Worm (Caenorhabditis elegans) whole organism, late embryonic: ENCODE results near the gene clec-173.
"Not testable (repeated sequence)": the region's sequence is repeated elsewhere in the genome, so short reads cannot be mapped to it uniquely, and the experiment has no call there.

Experiments used
- C08G9.2 ChIP-seq: sonication (generic microtip); optimal IDR thresholded peaks from 2 replicates; lab custom pipeline; 2016; ENCODE audit warnings: mild to moderate bottlenecking, missing genetic modification characterization, moderate library complexity, missing compliant biosample characterization
- C38D4.7 ChIP-seq: fragments of 200-800 bp; sonication (Bioruptor generic); optimal IDR thresholded peaks from 2 replicates; lab custom pipeline; 2018; ENCODE audit warnings: mild to moderate bottlenecking, missing genetic modification characterization, moderate library complexity, missing compliant biosample characterization
- F13H6.1 ChIP-seq: sonication (generic microtip); optimal IDR thresholded peaks from 2 replicates; lab custom pipeline; 2016; ENCODE audit warnings: missing genetic modification characterization, missing compliant biosample characterization
- Y22D7AL.16 ChIP-seq: sonication (generic microtip); optimal IDR thresholded peaks from 2 replicates; lab custom pipeline; 2016; ENCODE audit warnings: missing genetic modification characterization, missing compliant biosample characterization
- ama-1 ChIP-seq: fragments of 150-350 bp; optimal IDR thresholded peaks from 2 replicates; lab custom pipeline; 2014
- ceh-22 ChIP-seq: sonication (generic microtip); optimal IDR thresholded peaks from 2 replicates; lab custom pipeline; 2017; ENCODE audit warnings: missing biosample characterization, missing genetic modification characterization
- ceh-30 ChIP-seq: fragments of 150-350 bp; optimal IDR thresholded peaks from 2 replicates; lab custom pipeline; 2014; ENCODE audit warnings: missing biosample characterization, missing genetic modification characterization
- ceh-31 ChIP-seq: sonication (generic microtip); optimal IDR thresholded peaks from 2 replicates; lab custom pipeline; 2016; ENCODE audit warnings: missing genetic modification characterization, missing compliant biosample characterization
- ceh-48 ChIP-seq: sonication (generic microtip); optimal IDR thresholded peaks from 2 replicates; lab custom pipeline; 2016; ENCODE audit warnings: missing genetic modification characterization, inconsistent platforms, missing compliant biosample characterization
- ceh-6 ChIP-seq: fragments of 200-800 bp; sonication (Bioruptor generic); optimal IDR thresholded peaks from 2 replicates; lab custom pipeline; 2018; ENCODE audit warnings: mild to moderate bottlenecking, missing genetic modification characterization, missing compliant biosample characterization
- che-1 ChIP-seq: sonication (generic microtip); optimal IDR thresholded peaks from 2 replicates; lab custom pipeline; 2016; ENCODE audit warnings: mild to moderate bottlenecking, missing genetic modification characterization, missing compliant biosample characterization
- dmd-4 ChIP-seq: sonication (generic microtip); optimal IDR thresholded peaks from 2 replicates; lab custom pipeline; 2016; ENCODE audit warnings: borderline replicate concordance, missing genetic modification characterization, missing compliant biosample characterization
- dve-1 ChIP-seq: sonication (generic microtip); optimal IDR thresholded peaks from 2 replicates; lab custom pipeline; 2017; ENCODE audit warnings: antibody characterized with exemption, mild to moderate bottlenecking, missing genetic modification characterization, missing compliant biosample characterization
- elt-4 ChIP-seq: sonication (generic microtip); optimal IDR thresholded peaks from 2 replicates; lab custom pipeline; 2016; ENCODE audit warnings: missing genetic modification characterization, missing compliant biosample characterization
- eyg-1 ChIP-seq: sonication (generic microtip); optimal IDR thresholded peaks from 2 replicates; lab custom pipeline; 2016; ENCODE audit warnings: missing genotype, missing genetic modification characterization, missing compliant biosample characterization
- fax-1 ChIP-seq: sonication (generic microtip); optimal IDR thresholded peaks from 2 replicates; lab custom pipeline; 2016; ENCODE audit warnings: missing genotype, missing genetic modification characterization, missing compliant biosample characterization
- fkh-10 ChIP-seq: fragments of 150-350 bp; optimal IDR thresholded peaks from 2 replicates; lab custom pipeline; 2014; ENCODE audit warnings: missing biosample characterization, missing genetic modification reagents, missing genetic modification characterization
- fkh-6 ChIP-seq: sonication (generic microtip); optimal IDR thresholded peaks from 2 replicates; lab custom pipeline; 2016; ENCODE audit warnings: missing genetic modification characterization, missing compliant biosample characterization
- gmeb-2 ChIP-seq: sonication (generic microtip); optimal IDR thresholded peaks from 2 replicates; lab custom pipeline; 2016; ENCODE audit warnings: missing genetic modification characterization, inconsistent platforms, missing compliant biosample characterization
- hlh-15 ChIP-seq: sonication (generic microtip); optimal IDR thresholded peaks from 2 replicates; lab custom pipeline; 2016; ENCODE audit warnings: missing genetic modification characterization, missing compliant biosample characterization
- hlh-6 ChIP-seq: sonication (generic microtip); optimal IDR thresholded peaks from 2 replicates; lab custom pipeline; 2016; ENCODE audit warnings: missing genotype, missing genetic modification characterization, missing compliant biosample characterization
- hlh-8 ChIP-seq: sonication (generic microtip); optimal IDR thresholded peaks from 2 replicates; lab custom pipeline; 2016; ENCODE audit warnings: missing genotype, missing genetic modification characterization, missing compliant biosample characterization
- lim-6 ChIP-seq: sonication (generic microtip); optimal IDR thresholded peaks from 2 replicates; lab custom pipeline; 2016; ENCODE audit warnings: missing genetic modification characterization, missing compliant biosample characterization
- nfya-1 ChIP-seq: sonication (generic microtip); optimal IDR thresholded peaks from 2 replicates; lab custom pipeline; 2017; ENCODE audit warnings: missing genetic modification characterization, mild to moderate bottlenecking, missing compliant biosample characterization, antibody characterized with exemption, moderate library complexity
- nhr-11 ChIP-seq: fragments of 150-350 bp; optimal IDR thresholded peaks from 2 replicates; lab custom pipeline; 2014; ENCODE audit warnings: missing biosample characterization, missing genetic modification characterization
- npax-4 ChIP-seq: sonication (generic microtip); optimal IDR thresholded peaks from 2 replicates; lab custom pipeline; 2016; ENCODE audit warnings: missing genetic modification characterization, missing compliant biosample characterization
- odd-2 ChIP-seq: sonication (generic microtip); optimal IDR thresholded peaks from 2 replicates; lab custom pipeline; 2017; ENCODE audit warnings: antibody characterized with exemption, mild to moderate bottlenecking, missing genetic modification characterization, missing compliant biosample characterization
- pag-3 ChIP-seq: sonication (generic microtip); optimal IDR thresholded peaks from 2 replicates; lab custom pipeline; 2016; ENCODE audit warnings: missing compliant biosample characterization, missing genetic modification characterization, borderline replicate concordance
- pax-1 ChIP-seq: fragments of 150-350 bp; optimal IDR thresholded peaks from 2 replicates; lab custom pipeline; 2014; ENCODE audit warnings: missing biosample characterization, missing genetic modification characterization
- pha-2 ChIP-seq: sonication (generic microtip); optimal IDR thresholded peaks from 2 replicates; lab custom pipeline; 2017; ENCODE audit warnings: mild to moderate bottlenecking, missing genetic modification characterization, missing compliant biosample characterization
- pha-4 ChIP-seq: fragments of 150-350 bp; optimal IDR thresholded peaks from 2 replicates; lab custom pipeline; 2018; ENCODE audit warnings: missing biosample characterization, missing genetic modification reagents, missing genetic modification characterization
- pqm-1 ChIP-seq: sonication (generic microtip); optimal IDR thresholded peaks from 2 replicates; lab custom pipeline; 2016; ENCODE audit warnings: missing genetic modification characterization, missing compliant biosample characterization
- pros-1 ChIP-seq: fragments of 150-350 bp; optimal IDR thresholded peaks from 2 replicates; lab custom pipeline; 2014; ENCODE audit warnings: missing biosample characterization, missing genetic modification reagents, missing genetic modification characterization
- rnt-1 ChIP-seq: sonication (generic microtip); optimal IDR thresholded peaks from 2 replicates; lab custom pipeline; 2016; ENCODE audit warnings: missing genetic modification characterization, missing compliant biosample characterization
- sox-2 ChIP-seq: fragments of 200-800 bp; sonication (Bioruptor generic); IDR thresholded peaks from 2 replicates; pipeline ENCODE4 v1.3.6; 2022; ENCODE audit warnings: missing genetic modification reagents, missing genetic modification characterization, missing compliant biosample characterization
- sox-4 ChIP-seq: sonication (generic microtip); optimal IDR thresholded peaks from 2 replicates; lab custom pipeline; 2017; ENCODE audit warnings: mild to moderate bottlenecking, missing genetic modification characterization, inconsistent platforms, missing compliant biosample characterization
- tbx-7 ChIP-seq: sonication (generic microtip); optimal IDR thresholded peaks from 2 replicates; lab custom pipeline; 2016; ENCODE audit warnings: missing genotype, missing genetic modification characterization, missing compliant biosample characterization
- ttx-3 ChIP-seq: sonication (generic microtip); optimal IDR thresholded peaks from 2 replicates; lab custom pipeline; 2016; ENCODE audit warnings: missing genetic modification reagents, missing genetic modification characterization, missing compliant biosample characterization
- unc-3 ChIP-seq, 2 experiments: fragments of 200-800 bp in 1 of 2; sonication (Bioruptor generic) in 1 of 2; sonication (generic microtip) in 1 of 2; conservative IDR thresholded peaks in 1 of 2; optimal IDR thresholded peaks in 1 of 2; 2 replicates each; pipeline versions ENCODE4 v1.3.6 to Lab custom; 2016 to 2022; ENCODE audit warnings: missing compliant biosample characterization in 2 of 2, missing genetic modification characterization in 2 of 2, missing genetic modification reagents in 1 of 2
- unc-42 ChIP-seq: sonication (generic microtip); optimal IDR thresholded peaks from 2 replicates; lab custom pipeline; 2016; ENCODE audit warnings: missing genotype, missing genetic modification characterization, missing compliant biosample characterization
- zip-5 ChIP-seq: sonication (generic microtip); optimal IDR thresholded peaks from 2 replicates; lab custom pipeline; 2016; ENCODE audit warnings: missing genetic modification characterization, missing compliant biosample characterization
- ztf-16 ChIP-seq: sonication (generic microtip); optimal IDR thresholded peaks from 2 replicates; lab custom pipeline; 2017; ENCODE audit warnings: missing genetic modification characterization, missing compliant biosample characterization

Gene clec-173

DNA sequence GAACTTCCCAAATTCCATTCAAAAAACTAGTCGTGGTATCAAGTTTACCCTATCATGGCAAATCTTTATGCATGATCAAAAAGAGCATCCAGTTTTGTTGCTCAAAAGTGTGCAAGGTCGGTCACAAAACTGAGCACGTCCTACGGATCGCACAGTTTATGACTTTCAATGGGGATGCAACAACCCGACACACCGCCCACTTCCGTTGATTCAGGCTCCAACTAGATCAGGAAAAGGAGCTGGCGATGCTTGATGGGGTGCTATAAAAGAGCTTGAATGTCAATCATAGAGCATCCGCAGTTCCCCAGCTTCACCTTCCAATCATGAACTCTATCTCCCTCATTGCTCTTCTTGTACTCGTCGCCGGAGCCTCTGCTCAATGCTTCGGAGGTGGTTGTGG is 38.1 kb upstream of the clec-173 start, which contains the start of gene W08E12.2:
Gene W08E12.2 (plus strand): TSS at position 301 of the 400 bp plus-strand sequence.
- TF ChIP-seq nfya-1 (tag; lab: Kevin White, UChicago) (no peak), ceh-48 (no peak), fkh-6 (no peak), dve-1 (tag; lab: Kevin White, UChicago) (no peak), C38D4.7 (GFP tag; lab: Kevin White, UChicago) (no peak), sox-4 (no peak), hlh-15 (tag; lab: Kevin White, UChicago) (no peak), che-1 (tag; lab: Kevin White, UChicago) (no peak), Y22D7AL.16 (tag; lab: Kevin White, UChicago) (no peak), pha-4 (tag; lab: Kevin White, UChicago) (no peak), ceh-6 (GFP tag; lab: Kevin White, UChicago) (no peak), ceh-31 (tag; lab: Kevin White, UChicago) (no peak), nhr-11 (tag; lab: Kevin White, UChicago) (no peak), F13H6.1 (tag; lab: Kevin White, UChicago) (no peak), C08G9.2 (tag; lab: Kevin White, UChicago) (no peak), elt-4 (tag; lab: Kevin White, UChicago) (no peak), fkh-10 (GFP tag; lab: Kevin White, UChicago) (no peak), ama-1 (lab: Kevin White, UChicago) (no peak), dmd-4 (no peak), pqm-1 (no peak)

DNA sequence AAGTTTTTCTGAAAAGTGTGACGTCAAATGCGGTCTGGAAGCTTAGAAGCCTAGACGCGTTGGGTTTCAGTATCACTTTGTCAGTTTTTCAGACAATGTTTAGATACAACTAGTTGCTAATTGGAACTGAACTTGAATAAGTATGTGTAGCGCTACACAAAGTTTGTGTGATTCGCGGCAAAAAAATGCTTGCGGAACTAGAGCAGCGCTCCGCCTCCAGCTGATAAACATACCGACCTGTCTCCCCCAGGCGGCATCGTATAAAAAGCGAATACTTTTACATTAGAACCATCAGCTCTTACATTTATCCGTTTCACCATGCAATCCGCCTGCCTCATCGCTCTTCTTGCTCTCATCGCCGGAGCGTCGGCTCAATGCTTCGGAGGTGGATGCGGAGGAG is 36.2 kb upstream of the clec-173 start, which contains the start of gene idpp-12:
Gene idpp-12 (plus strand): TSS at position 301 of the 400 bp plus-strand sequence.
- not testable (repeated sequence) for TF ChIP-seq ttx-3, hlh-8, pag-3 (tag; lab: Kevin White, UChicago)

DNA sequence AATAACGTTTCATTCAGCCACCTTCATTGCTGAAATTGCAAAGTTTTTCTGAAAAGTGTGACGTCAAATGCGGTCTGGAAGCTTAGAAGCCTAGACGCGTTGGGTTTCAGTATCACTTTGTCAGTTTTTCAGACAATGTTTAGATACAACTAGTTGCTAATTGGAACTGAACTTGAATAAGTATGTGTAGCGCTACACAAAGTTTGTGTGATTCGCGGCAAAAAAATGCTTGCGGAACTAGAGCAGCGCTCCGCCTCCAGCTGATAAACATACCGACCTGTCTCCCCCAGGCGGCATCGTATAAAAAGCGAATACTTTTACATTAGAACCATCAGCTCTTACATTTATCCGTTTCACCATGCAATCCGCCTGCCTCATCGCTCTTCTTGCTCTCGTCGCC is 34.6 kb upstream of the clec-173 start, which contains the start of gene W08E12.4:
Gene W08E12.4 (plus strand): TSS at position 301 of the 400 bp plus-strand sequence.
- TF ChIP-seq eyg-1 (tag; lab: Kevin White, UChicago); pax-1; fax-1: not testable (repeated sequence)

DNA sequence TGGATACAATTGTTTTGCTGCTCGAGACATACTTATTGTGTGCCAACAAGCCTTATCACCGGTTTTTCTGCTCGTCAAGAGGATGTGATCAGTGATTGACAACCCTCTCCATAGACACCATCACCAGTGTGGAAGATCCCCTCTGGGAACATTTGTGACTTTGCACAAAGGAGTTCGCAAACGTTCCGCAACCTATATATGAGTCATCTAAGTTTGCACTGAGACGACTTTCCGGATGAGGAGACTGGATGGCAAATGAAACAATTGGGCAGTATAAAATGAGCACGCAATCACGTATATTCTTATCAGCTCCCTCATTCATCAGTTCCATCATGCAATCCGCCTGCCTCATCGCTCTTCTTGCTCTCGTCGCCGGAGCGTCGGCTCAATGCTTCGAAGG is 33.0 kb upstream of the clec-173 start, which contains the start of gene W08E12.5:
Gene W08E12.5 (plus strand): TSS at position 301 of the 400 bp plus-strand sequence.
- TF ChIP-seq ceh-6 (GFP tag; lab: Kevin White, UChicago) (no peak), ztf-16 (no peak), npax-4 (tag; lab: Kevin White, UChicago) (no peak), tbx-7 (tag; lab: Kevin White, UChicago) (no peak), pha-2 (tag; lab: Kevin White, UChicago) (no peak), Y22D7AL.16 (tag; lab: Kevin White, UChicago) (no peak), ceh-30 (no peak), ceh-22 (no peak)

DNA sequence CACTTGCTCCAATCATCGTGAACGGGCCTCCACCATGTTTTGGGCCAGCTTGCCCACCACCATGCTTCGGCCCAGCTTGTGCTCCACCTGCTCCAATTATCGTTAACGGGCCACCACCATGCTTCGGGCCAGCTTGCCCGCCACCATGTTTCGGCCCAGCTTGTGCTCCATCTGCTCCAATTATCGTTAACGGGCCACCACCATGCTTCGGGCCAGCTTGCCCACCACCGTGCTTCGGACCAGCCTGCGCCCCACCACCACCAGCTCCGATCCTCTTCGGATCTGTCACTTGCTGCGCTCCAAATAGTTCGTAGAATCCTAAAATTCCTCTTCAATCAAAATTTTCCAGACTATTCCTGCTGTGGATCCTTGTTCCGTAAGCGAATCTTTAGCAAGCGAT is 31.7 kb upstream of the clec-173 start:
- no peak for TF ChIP-seq dmd-4
- TF ChIP-seq eyg-1 (tag; lab: Kevin White, UChicago): no peak
- TF ChIP-seq unc-42 (tag; lab: Kevin White, UChicago): no peak
- TF ChIP-seq pag-3 (tag; lab: Kevin White, UChicago): no peak
- no peak for TF ChIP-seq sox-2 (GFP tag; lab: Robert Waterston, UW)
- no peak for TF ChIP-seq pros-1 (tag; lab: Kevin White, UChicago)
- TF ChIP-seq gmeb-2 (tag; lab: Kevin White, UChicago): no peak
- no peak for TF ChIP-seq unc-3 (GFP tag; conservative IDR thresholded peaks at IDR 0.05; lab: Robert Waterston, UW)
- no peak for TF ChIP-seq unc-3 (tag; optimal IDR thresholded peaks at IDR 0.05; lab: Kevin White, UChicago)
- TF ChIP-seq C38D4.7 (GFP tag; lab: Kevin White, UChicago): no peak
- no peak for TF ChIP-seq zip-5 (tag; lab: Kevin White, UChicago)
- TF ChIP-seq lim-6 (tag; lab: Kevin White, UChicago): no peak
- no peak for TF ChIP-seq rnt-1
- TF ChIP-seq hlh-6: no peak
- TF ChIP-seq odd-2 (tag; lab: Kevin White, UChicago): no peak
- TF ChIP-seq, all 69 proteins: peak for 0
